Fruit fly (Drosophila melanogaster): ENCODE measurements around the gene XNP.
A peak's percentile ranks its signal among the peaks of the same experiment; 100 is the strongest.

XNP gene

DNA sequence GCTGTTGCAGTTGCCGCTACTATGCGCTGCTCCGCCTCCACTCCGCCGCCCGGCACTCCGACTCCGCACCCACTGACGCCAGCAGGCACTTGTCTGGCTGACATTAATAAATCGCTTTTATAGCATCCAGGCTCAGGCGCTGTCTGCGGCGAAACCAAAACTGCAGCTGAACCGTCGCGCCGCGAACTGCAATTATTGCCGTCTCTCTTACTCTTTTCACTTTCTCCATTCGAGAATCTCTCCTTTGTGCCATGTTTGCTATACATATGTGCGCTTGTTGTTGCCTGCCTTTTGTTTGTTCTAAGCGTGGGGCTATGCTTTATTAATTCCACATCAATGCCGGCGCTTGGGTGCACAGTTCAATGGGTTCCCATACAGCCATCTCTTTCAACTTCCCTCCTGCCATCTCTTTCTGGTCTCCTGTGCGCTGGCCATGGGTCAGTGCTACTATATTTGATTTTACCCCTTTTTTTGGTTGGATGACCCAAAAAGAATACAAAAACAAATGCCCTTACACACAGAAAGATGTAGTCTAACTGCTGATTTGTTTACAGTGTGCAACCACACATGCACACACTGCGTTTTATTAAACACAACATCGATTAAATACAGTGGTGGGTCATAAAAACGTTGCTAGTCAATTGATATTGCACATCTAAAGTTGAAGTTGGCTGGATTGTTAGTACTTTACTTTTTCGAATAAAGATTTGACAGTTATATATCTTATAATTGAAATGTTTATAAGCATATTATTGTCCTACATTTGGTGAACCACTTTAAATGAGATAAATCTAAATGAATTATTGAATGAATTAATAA lies 35.9 kb downstream of the XNP start:
- TF ChIP-seq lab (GFP tag; optimal IDR thresholded peaks at IDR 0.05) (no peak), CG12391 (tag; optimal IDR thresholded peaks at IDR 0.05) (peak; percentile 10), CG18262 (tag; optimal IDR thresholded peaks at IDR 0.05) (peak; percentile 24), dysf (GFP tag; IDR thresholded peaks at IDR 0.05) (no peak), zf30C (GFP tag; optimal IDR thresholded peaks at IDR 0.05) (peak; percentile 19), CG2199 (GFP tag; IDR thresholded peaks at IDR 0.05) (0 out of 3 replicates have a peak, but pooled peaks have one; percentile 67), Rfx (GFP tag; IDR thresholded peaks at IDR 0.05) (no peak), CG11456 (GFP tag; IDR thresholded peaks at IDR 0.05) (no peak), D19A (tag; optimal IDR thresholded peaks at IDR 0.05) (peak; percentile 20), prd (optimal IDR thresholded peaks at IDR 0.05) (no peak), prd (GFP tag; IDR thresholded peaks at IDR 0.05) (no peak), Doc2 (GFP tag; IDR thresholded peaks at IDR 0.05) (no peak), CG10267 (tag; optimal IDR thresholded peaks at IDR 0.05) (no peak), Nf-YA (GFP tag; IDR thresholded peaks at IDR 0.05) (no peak), CG1832 (GFP tag; optimal IDR thresholded peaks at IDR 0.05) (no peak), Ets65A (GFP tag) (peak; percentile 64), CG8765 (GFP tag; IDR thresholded peaks at IDR 0.05) (no peak), CG17612 (GFP tag; IDR thresholded peaks at IDR 0.05) (no peak), Eip74EF (GFP tag; optimal IDR thresholded peaks at IDR 0.05) (no peak), CG15073 (GFP tag; optimal IDR thresholded peaks at IDR 0.05) (peak; percentile 93), Antp (GFP tag; optimal IDR thresholded peaks at IDR 0.05) (no peak), Blimp-1 (GFP tag; optimal IDR thresholded peaks at IDR 0.05) (peak; percentile 92), ttk (GFP tag; IDR thresholded peaks at IDR 0.05) (no peak), CG1529 (GFP tag; optimal IDR thresholded peaks at IDR 0.05) (no peak), Med (GFP tag) (peak; percentile 72), CG18764 (GFP tag; optimal IDR thresholded peaks at IDR 0.05) (no peak), CG9727 (GFP tag; optimal IDR thresholded peaks at IDR 0.05) (no peak), H15 (GFP tag; IDR thresholded peaks at IDR 0.05) (no peak), CG14441 (GFP tag; IDR thresholded peaks at IDR 0.05) (no peak), Dp (GFP tag; optimal IDR thresholded peaks at IDR 0.05) (no peak), cg (GFP tag; optimal IDR thresholded peaks at IDR 0.05) (peak; percentile 28), CG7963 (GFP tag; IDR thresholded peaks at IDR 0.05; ENCODE audit: partially characterized antibody) (no peak), Sox102F (GFP tag; optimal IDR thresholded peaks at IDR 0.05) (peak; percentile 33), maf-S (GFP tag; optimal IDR thresholded peaks at IDR 0.05) (no peak), tup (GFP tag; optimal IDR thresholded peaks at IDR 0.05) (no peak), Atf-2 (GFP tag; optimal IDR thresholded peaks at IDR 0.05) (no peak), HLH4C (GFP tag; IDR thresholded peaks at IDR 0.05; ENCODE audit: partially characterized antibody) (no peak), Xrp1 (GFP tag; IDR thresholded peaks at IDR 0.05) (no peak), CG4360 (GFP tag; IDR thresholded peaks at IDR 0.05) (peak; percentile 76), Dref (GFP tag; IDR thresholded peaks at IDR 0.05) (no peak), gro (GFP tag; optimal IDR thresholded peaks at IDR 0.05) (no peak), Bteb2 (GFP tag; optimal IDR thresholded peaks at IDR 0.05) (no peak), unpg (GFP tag; optimal IDR thresholded peaks at IDR 0.05) (no peak), D19B (GFP tag; optimal IDR thresholded peaks at IDR 0.05) (no peak), Ets97D (GFP tag; optimal IDR thresholded peaks at IDR 0.05) (no peak), otp (GFP tag; IDR thresholded peaks at IDR 0.05) (no peak), CG12104 (GFP tag; optimal IDR thresholded peaks at IDR 0.05) (no peak), CG4617 (GFP tag; optimal IDR thresholded peaks at IDR 0.05; ENCODE audit: borderline replicate concordance) (no peak), CG14860 (GFP tag; IDR thresholded peaks at IDR 0.05; ENCODE audit: partially characterized antibody) (no peak), disco-r (GFP tag; optimal IDR thresholded peaks at IDR 0.05) (no peak)

All from whole organism, embryonic.